Worm (Caenorhabditis elegans): Measurements from ENCODE around the gene C44C1.6.

ce11 chrX:924495-925008 is 45.5 kb downstream of the C44C1.6 start, which contains the start of the genes pifk-1 and tbc-11:
- no peak for TF ChIP-seq ama-1 (optimal IDR thresholded peaks at IDR 0.05)
- no peak for TF ChIP-seq tbx-37 (GFP tag; conservative IDR thresholded peaks at IDR 0.05)
- no peak for TF ChIP-seq ets-7 (tag; optimal IDR thresholded peaks at IDR 0.05)
- TF ChIP-seq B0310.2 (tag; optimal IDR thresholded peaks at IDR 0.05) = no peak
- TF ChIP-seq tbx-11 (GFP tag; IDR thresholded peaks at IDR 0.05) = no peak
- TF ChIP-seq sea-1 (GFP tag; conservative IDR thresholded peaks at IDR 0.05) = no peak
- TF ChIP-seq tra-4 (tag; optimal IDR thresholded peaks at IDR 0.05) = no peak

Measured in whole organism, early embryonic.